Worm (Caenorhabditis elegans) whole organism, young adult: ENCODE data around the gene ZK666.11.

Experiments
- bed-1 ChIP-seq: fragments of 200-800 bp; sonication (Bioruptor generic); IDR thresholded peaks from 2 replicates; pipeline ENCODE4 v1.3.6; 2022; ENCODE audit warnings: missing genetic modification reagents, missing genetic modification characterization, missing compliant biosample characterization
- dpff-1 ChIP-seq: sonication (generic microtip); optimal IDR thresholded peaks from 2 replicates; lab custom pipeline; 2017; ENCODE audit warnings: mild to moderate bottlenecking, missing genetic modification characterization, missing compliant biosample characterization
- hmg-1.2 ChIP-seq: fragments of 200-800 bp; sonication (Bioruptor generic); IDR thresholded peaks from 2 replicates; pipeline ENCODE4 v1.3.6; 2022; ENCODE audit warnings: missing genetic modification reagents, missing genetic modification characterization, missing compliant biosample characterization
- lin-26 ChIP-seq: fragments of 200-800 bp; sonication (Bioruptor generic); IDR thresholded peaks from 2 replicates; pipeline ENCODE4 v1.3.6; 2022; ENCODE audit warnings: missing genetic modification reagents, missing genetic modification characterization, missing compliant biosample characterization
- nfya-1 ChIP-seq: sonication (generic microtip); optimal IDR thresholded peaks from 2 replicates; lab custom pipeline; 2017; ENCODE audit warnings: antibody characterized with exemption, missing compliant biosample characterization, missing genetic modification characterization, borderline replicate concordance; ENCODE audit not compliant: insufficient read depth
- rec-8 ChIP-seq, 2 experiments: sonication (generic microtip); optimal IDR thresholded peaks; 2 replicates each; lab custom pipeline; 2016; ENCODE audit warnings: mild to moderate bottlenecking in 2 of 2, missing genetic modification characterization in 2 of 2, missing genetic modification reagents in 2 of 2, missing genotype in 2 of 2, missing biosample characterization in 1 of 2, missing compliant biosample characterization in 1 of 2, moderate library complexity in 1 of 2
- rpc-1 ChIP-seq, 2 experiments: fragments of 150-350 bp in 1 of 2; sonication (generic microtip) in 1 of 2; optimal IDR thresholded peaks; 2 replicates each; lab custom pipeline; 2014 to 2018; ENCODE audit warnings: missing biosample characterization in 1 of 2, missing genetic modification characterization in 1 of 2, missing genetic modification reagents in 1 of 2, missing genotype in 1 of 2

ZK666.11 gene

ce11 chrII:10533985-10534384 lies 51.7 kb downstream of the ZK666.11 start:
- TF ChIP-seq nfya-1 (tag; lab: Kevin White, UChicago) (no peak), dpff-1 (tag; lab: Kevin White, UChicago) (no peak), bed-1 (no peak), rpc-1 (optimal IDR thresholded peaks at IDR 0.05; lab: Kevin White, UChicago) (no peak), rpc-1 (tag; optimal IDR thresholded peaks at IDR 0.05; lab: Kevin White, UChicago) (no peak), rec-8 (tag; optimal IDR thresholded peaks at IDR 0.05; lab: Kevin White, UChicago) (no peak), lin-26 (0 out of 2 replicates have a peak, but pooled peaks have one; percentile 10), hmg-1.2 (GFP tag; lab: Robert Waterston, UW) (no peak)
- TF ChIP-seq, all 124 proteins: peak for 1
